Worm (Caenorhabditis elegans) whole organism, L4/young adult: ENCODE measurements around the gene gst-31.

Experiments used
- W03F9.2 ChIP-seq: fragments of 150-350 bp; optimal IDR thresholded peaks from 2 replicates; lab custom pipeline; 2014; ENCODE audit warnings: missing biosample characterization, missing genetic modification characterization
- dao-5 ChIP-seq: sonication (generic microtip); optimal IDR thresholded peaks from 2 replicates; lab custom pipeline; 2016; ENCODE audit warnings: missing genotype, missing genetic modification characterization, moderate library complexity, missing compliant biosample characterization
- him-1 ChIP-seq: sonication (generic microtip); optimal IDR thresholded peaks from 2 replicates; lab custom pipeline; 2016; ENCODE audit warnings: missing genotype, missing genetic modification reagents, missing genetic modification characterization, missing compliant biosample characterization

The gst-31 gene

ce11 chrII:15204069-15204850, 29.5 kb upstream of the gst-31 start:
- TF ChIP-seq W03F9.2 (tag; lab: Kevin White, UChicago), result no peak
- TF ChIP-seq him-1 (tag; lab: Kevin White, UChicago), result no peak
- TF ChIP-seq dao-5 (tag; lab: Kevin White, UChicago), result no peak

- TF ChIP-seq him-1 (tag; lab: Kevin White, UChicago), result no peak
- TF ChIP-seq dao-5 (tag; lab: Kevin White, UChicago), result no peak
- TF ChIP-seq W03F9.2 (tag; lab: Kevin White, UChicago), result no peak
Measured at ce11 chrII:15203398-15204068, 28.8 kb upstream of the gst-31 start.

- no peak for TF ChIP-seq dao-5 (tag; lab: Kevin White, UChicago)
- TF ChIP-seq him-1 (tag; lab: Kevin White, UChicago), result no peak
- no peak for TF ChIP-seq W03F9.2 (tag; lab: Kevin White, UChicago)
Measured at ce11 chrII:15197500-15197899, 22.7 kb upstream of the gst-31 start.

- TF ChIP-seq W03F9.2 (tag; lab: Kevin White, UChicago), result no peak
Measured at ce11 chrII:15196433-15196832, 21.7 kb upstream of the gst-31 start, which contains the start of gene spsb-1. TSS of gene spsb-1 (plus strand) at chrII:15196733.

ce11 chrII:15195346-15195745, 20.6 kb upstream of the gst-31 start:
- no peak for TF ChIP-seq him-1 (tag; lab: Kevin White, UChicago)
- no peak for TF ChIP-seq dao-5 (tag; lab: Kevin White, UChicago)
- no peak for TF ChIP-seq W03F9.2 (tag; lab: Kevin White, UChicago)

ce11 chrII:15193961-15194360, 19.2 kb upstream of the gst-31 start:
- TF ChIP-seq him-1 (tag; lab: Kevin White, UChicago) (no peak), dao-5 (tag; lab: Kevin White, UChicago) (no peak), W03F9.2 (tag; lab: Kevin White, UChicago) (no peak)

ce11 chrII:15190971-15191370, 16.2 kb upstream of the gst-31 start:
- no peak for TF ChIP-seq W03F9.2 (tag; lab: Kevin White, UChicago)
- no peak for TF ChIP-seq dao-5 (tag; lab: Kevin White, UChicago)
- TF ChIP-seq him-1 (tag; lab: Kevin White, UChicago), result no peak

- no peak for TF ChIP-seq dao-5 (tag; lab: Kevin White, UChicago)
- TF ChIP-seq him-1 (tag; lab: Kevin White, UChicago), result no peak
- no peak for TF ChIP-seq W03F9.2 (tag; lab: Kevin White, UChicago)
Measured at ce11 chrII:15189956-15190355, 15.2 kb upstream of the gst-31 start.

- TF ChIP-seq him-1 (tag; lab: Kevin White, UChicago) (no peak), dao-5 (tag; lab: Kevin White, UChicago) (no peak), W03F9.2 (tag; lab: Kevin White, UChicago) (no peak)
Measured at ce11 chrII:15185289-15185688, 10.5 kb upstream of the gst-31 start, which contains the start of gene gst-35. TSS of gene gst-35 (minus strand) at chrII:15185389.

ce11 chrII:15183139-15183538, 8.4 kb upstream of the gst-31 start, which contains the start of gene gst-34:
TSS of gene gst-34 (minus strand) at chrII:15183239.
- TF ChIP-seq him-1 (tag; lab: Kevin White, UChicago) (no peak), W03F9.2 (tag; lab: Kevin White, UChicago) (no peak), dao-5 (tag; lab: Kevin White, UChicago) (no peak)

- TF ChIP-seq dao-5 (tag; lab: Kevin White, UChicago), result no peak
- no peak for TF ChIP-seq him-1 (tag; lab: Kevin White, UChicago)
- TF ChIP-seq W03F9.2 (tag; lab: Kevin White, UChicago), result no peak
Measured at ce11 chrII:15178494-15178893, 3.7 kb upstream of the gst-31 start, which contains the start of gene gst-32. TSS of gene gst-32 (minus strand) at chrII:15178594.

ce11 chrII:15175643-15176042, 878 bp upstream of the gst-31 start, which contains the start of gene Y53F4B.36:
TSS of gene Y53F4B.36 (plus strand) at chrII:15175943.
- TF ChIP-seq dao-5 (tag; lab: Kevin White, UChicago) (no peak), him-1 (tag; lab: Kevin White, UChicago) (no peak), W03F9.2 (tag; lab: Kevin White, UChicago) (no peak)

ce11 chrII:15173174-15173573, 1.6 kb downstream of the gst-31 start:
- TF ChIP-seq dao-5 (tag; lab: Kevin White, UChicago) (no peak), W03F9.2 (tag; lab: Kevin White, UChicago) (no peak), him-1 (tag; lab: Kevin White, UChicago) (no peak)
